Worm (Caenorhabditis elegans) whole organism, midembryonic: ENCODE measurements around the gene C13A2.6.
"Not testable (repeated sequence)": the region's sequence is repeated elsewhere in the genome, so short reads cannot be mapped to it uniquely, and the experiment has no call there.

ENCODE experiments used
- T22C8.4 ChIP-seq: fragments of 200-800 bp; sonication (Bioruptor generic); IDR thresholded peaks from 2 replicates; pipeline ENCODE4 v1.3.6; 2022; ENCODE audit warnings: missing genetic modification characterization, missing compliant biosample characterization
- cog-1 ChIP-seq: sonication (generic microtip); optimal IDR thresholded peaks from 2 replicates; lab custom pipeline; 2016; ENCODE audit warnings: missing genetic modification characterization, missing compliant biosample characterization
- flt-1 ChIP-seq: fragments of 200-800 bp; sonication (Bioruptor generic); IDR thresholded peaks from 2 replicates; pipeline ENCODE4 v1.3.6; 2022; ENCODE audit warnings: missing genetic modification characterization, missing compliant biosample characterization
- klf-2 ChIP-seq: fragments of 200-800 bp; sonication (Bioruptor generic); conservative IDR thresholded peaks from 2 replicates; pipeline ENCODE4 v1.3.6; 2022; ENCODE audit warnings: missing genetic modification reagents, missing genetic modification characterization, missing compliant biosample characterization
- med-1 ChIP-seq: sonication (generic microtip); optimal IDR thresholded peaks from 2 replicates; lab custom pipeline; 2017; ENCODE audit warnings: missing genetic modification characterization, mild to moderate bottlenecking, missing compliant biosample characterization, antibody characterized with exemption, missing genetic modification reagents; ENCODE audit not compliant: insufficient read depth
- ref-1 ChIP-seq: fragments of 200-800 bp; sonication (Bioruptor generic); conservative IDR thresholded peaks from 2 replicates; pipeline ENCODE4 v1.3.6; 2022; ENCODE audit warnings: missing genetic modification reagents, missing genetic modification characterization, missing compliant biosample characterization
- tab-1 ChIP-seq: fragments of 200-800 bp; sonication (Bioruptor generic); IDR thresholded peaks from 2 replicates; pipeline ENCODE4 v1.3.6; 2022; ENCODE audit warnings: missing genetic modification characterization, missing compliant biosample characterization
- ztf-23 ChIP-seq: fragments of 200-800 bp; sonication (Bioruptor generic); IDR thresholded peaks from 2 replicates; pipeline ENCODE4 v1.3.6; 2022; ENCODE audit warnings: missing genetic modification reagents, missing genetic modification characterization, missing compliant biosample characterization
- ztf-29 ChIP-seq: fragments of 200-800 bp; sonication (Bioruptor generic); IDR thresholded peaks from 2 replicates; pipeline ENCODE4 v1.3.6; 2022; ENCODE audit warnings: missing genetic modification reagents, missing genetic modification characterization, missing compliant biosample characterization

C13A2.6 gene

DNA sequence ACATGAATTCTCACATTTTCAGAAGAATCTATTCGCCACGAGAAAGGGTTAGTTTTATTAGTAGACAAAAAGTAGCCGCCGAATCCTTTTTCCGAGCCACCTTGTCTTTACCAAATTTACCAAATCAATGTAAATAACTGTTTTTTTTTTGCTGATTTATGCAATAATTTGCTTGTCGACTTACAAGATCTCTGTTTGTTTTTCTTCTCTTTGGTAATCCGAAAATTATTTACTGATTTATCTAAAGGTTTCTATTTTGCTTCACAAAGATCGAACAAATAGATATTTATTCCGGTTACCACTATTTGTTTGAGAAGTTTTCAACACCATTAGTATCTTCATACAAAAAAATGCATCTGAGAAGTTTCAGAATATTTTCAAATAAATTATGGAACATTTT is 3.5 kb upstream of the C13A2.6 start, which contains the start of gene C13A2.7:
C13A2.7 (plus strand) TSS at position 301 of the 400 bp plus-strand sequence.
- no peak for TF ChIP-seq cog-1 (tag; lab: Kevin White, UChicago)
- TF ChIP-seq T22C8.4, result no peak
- no peak for TF ChIP-seq klf-2 (GFP tag; lab: Robert Waterston, UW)
- TF ChIP-seq med-1 (GFP tag; lab: Kevin White, UChicago), result no peak
- no peak for TF ChIP-seq ref-1 (GFP tag; lab: Robert Waterston, UW)
- TF ChIP-seq tab-1 (GFP tag; lab: Robert Waterston, UW), result no peak
- TF ChIP-seq ztf-29, result no peak

DNA sequence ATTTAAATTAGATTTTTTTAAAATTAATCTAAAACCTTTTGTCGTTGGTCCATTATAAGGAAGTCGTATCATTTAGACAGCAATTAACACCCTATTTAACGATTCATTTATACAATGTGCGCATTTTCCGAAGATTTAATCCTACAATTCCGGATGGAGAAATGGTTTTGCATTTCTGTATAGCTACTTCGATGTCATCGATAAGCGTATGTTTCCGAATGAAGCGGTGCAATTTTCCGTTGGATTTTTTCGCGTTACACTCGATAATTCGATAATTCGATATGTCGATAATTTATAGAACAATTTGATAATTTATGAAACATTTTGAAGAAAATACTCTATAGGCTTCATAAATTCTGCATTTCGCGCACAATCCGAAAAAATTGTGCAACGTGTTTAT is 5.5 kb downstream of the C13A2.6 start, which contains the start of gene C13A2.10:
C13A2.10 (minus strand) TSS at position 101 of the 400 bp plus-strand sequence.
- TF ChIP-seq ref-1 (GFP tag; lab: Robert Waterston, UW) (no peak), T22C8.4 (no peak), med-1 (GFP tag; lab: Kevin White, UChicago) (no peak), ztf-29 (no peak), ztf-23 (no peak), flt-1 (no peak), tab-1 (GFP tag; lab: Robert Waterston, UW) (no peak), klf-2 (GFP tag; lab: Robert Waterston, UW) (no peak), cog-1 (tag; lab: Kevin White, UChicago) (no peak)

DNA sequence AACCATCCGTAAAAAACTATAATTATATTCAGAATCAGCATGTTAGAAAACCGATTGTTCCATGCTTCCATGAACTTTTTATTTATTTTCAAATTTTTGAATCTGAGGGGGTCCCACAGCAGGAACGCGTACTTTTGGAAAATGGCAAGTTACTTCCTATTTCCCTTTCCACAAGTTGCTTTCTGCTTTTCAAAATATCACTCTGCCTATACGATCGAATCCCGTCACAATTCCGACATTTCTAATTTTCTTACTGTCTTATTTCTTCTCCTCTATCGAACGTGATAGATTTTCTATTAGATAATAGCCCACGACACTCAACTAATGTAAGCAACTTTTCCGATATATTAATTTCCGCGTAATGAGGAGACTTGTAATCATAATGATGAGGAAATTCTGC is 6.0 kb downstream of the C13A2.6 start, which contains the start of gene C13A2.5:
C13A2.5 (plus strand) TSS at position 301 of the 400 bp plus-strand sequence.
- TF ChIP-seq ztf-23, result no peak
- TF ChIP-seq ref-1 (GFP tag; lab: Robert Waterston, UW), result no peak
- no peak for TF ChIP-seq ztf-29
- TF ChIP-seq med-1 (GFP tag; lab: Kevin White, UChicago), result no peak
- TF ChIP-seq klf-2 (GFP tag; lab: Robert Waterston, UW), result no peak
- TF ChIP-seq cog-1 (tag; lab: Kevin White, UChicago), result no peak
- TF ChIP-seq tab-1 (GFP tag; lab: Robert Waterston, UW), result no peak
- no peak for TF ChIP-seq flt-1
- no peak for TF ChIP-seq T22C8.4

DNA sequence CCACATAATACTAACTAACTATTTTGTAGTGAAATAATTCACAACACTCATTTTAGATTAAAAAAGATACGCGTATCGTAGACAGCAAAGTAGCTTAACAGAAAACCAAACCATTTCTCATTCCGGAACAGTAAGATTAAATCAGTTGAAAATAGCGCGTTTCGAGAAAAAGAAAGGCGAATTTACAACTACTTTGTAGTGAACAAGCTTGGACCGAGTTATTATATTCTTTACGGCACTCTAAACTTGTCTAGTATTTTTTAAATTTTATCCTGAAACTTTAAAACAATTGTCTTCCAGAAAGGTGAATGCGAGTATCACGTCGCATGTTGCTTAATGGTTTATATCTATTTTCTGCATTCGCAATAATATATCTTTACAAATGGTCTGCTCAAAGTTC is 9.6 kb downstream of the C13A2.6 start, which contains the start of gene C13A2.4:
C13A2.4 (plus strand) TSS at position 301 of the 400 bp plus-strand sequence.
- no peak for TF ChIP-seq cog-1 (tag; lab: Kevin White, UChicago)
- no peak for TF ChIP-seq flt-1
- TF ChIP-seq klf-2 (GFP tag; lab: Robert Waterston, UW), result no peak
- no peak for TF ChIP-seq ref-1 (GFP tag; lab: Robert Waterston, UW)
- TF ChIP-seq T22C8.4, result no peak
- no peak for TF ChIP-seq ztf-23
- no peak for TF ChIP-seq ztf-29
- TF ChIP-seq med-1 (GFP tag; lab: Kevin White, UChicago), result no peak
- no peak for TF ChIP-seq tab-1 (GFP tag; lab: Robert Waterston, UW)

DNA sequence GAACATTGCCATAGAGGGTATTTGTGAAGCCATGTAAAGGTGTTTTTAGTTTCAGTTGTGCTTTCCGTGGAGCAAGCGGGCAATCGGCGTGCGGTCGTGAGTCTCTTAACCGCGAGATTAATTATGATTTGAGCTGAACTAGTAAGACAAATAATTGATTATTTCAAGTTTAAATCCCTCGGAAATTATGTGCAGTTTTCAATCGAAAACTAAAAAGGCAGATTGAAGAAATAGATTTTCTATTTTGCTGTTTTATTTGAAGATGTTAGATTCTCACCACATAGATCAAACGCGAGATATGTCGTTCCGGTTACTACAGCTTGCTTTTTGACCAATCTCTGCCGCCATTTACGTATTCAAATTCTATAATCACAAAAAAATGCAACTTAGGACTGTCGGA is 12.5 kb downstream of the C13A2.6 start, which contains the start of gene C13A2.3:
C13A2.3 (plus strand) TSS at position 301 of the 400 bp plus-strand sequence.
- TF ChIP-seq flt-1 (no peak), tab-1 (GFP tag; lab: Robert Waterston, UW) (no peak), T22C8.4 (no peak), ref-1 (GFP tag; lab: Robert Waterston, UW) (no peak), ztf-29 (no peak), ztf-23 (no peak), med-1 (GFP tag; lab: Kevin White, UChicago) (no peak), cog-1 (tag; lab: Kevin White, UChicago) (no peak), klf-2 (GFP tag; lab: Robert Waterston, UW) (no peak)

DNA sequence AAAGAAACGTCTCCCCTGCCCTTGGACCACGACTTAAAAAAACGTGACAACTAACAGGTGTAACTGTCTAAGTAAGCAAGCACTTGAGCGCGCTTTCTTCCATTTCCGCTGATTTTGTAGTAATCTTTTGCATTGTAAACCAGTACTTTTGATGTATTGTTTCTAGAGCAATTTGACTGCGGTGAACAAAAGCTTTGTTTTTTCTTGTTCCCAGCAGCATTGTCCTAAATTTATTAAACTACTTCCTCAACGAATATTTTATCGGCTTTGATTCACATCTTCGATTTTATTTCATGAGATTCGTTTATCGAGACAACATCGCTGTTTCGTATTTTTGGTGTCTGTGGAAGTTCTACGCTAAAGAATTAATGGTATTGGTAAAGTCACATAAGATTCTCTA is 19.2 kb downstream of the C13A2.6 start, which contains the start of gene C13A2.1:
C13A2.1 (plus strand) TSS at position 301 of the 400 bp plus-strand sequence.
- TF ChIP-seq klf-2 (GFP tag; lab: Robert Waterston, UW) (no peak), cog-1 (tag; lab: Kevin White, UChicago) (no peak), ref-1 (GFP tag; lab: Robert Waterston, UW) (no peak), ztf-29 (no peak), T22C8.4 (no peak), flt-1 (no peak)

DNA sequence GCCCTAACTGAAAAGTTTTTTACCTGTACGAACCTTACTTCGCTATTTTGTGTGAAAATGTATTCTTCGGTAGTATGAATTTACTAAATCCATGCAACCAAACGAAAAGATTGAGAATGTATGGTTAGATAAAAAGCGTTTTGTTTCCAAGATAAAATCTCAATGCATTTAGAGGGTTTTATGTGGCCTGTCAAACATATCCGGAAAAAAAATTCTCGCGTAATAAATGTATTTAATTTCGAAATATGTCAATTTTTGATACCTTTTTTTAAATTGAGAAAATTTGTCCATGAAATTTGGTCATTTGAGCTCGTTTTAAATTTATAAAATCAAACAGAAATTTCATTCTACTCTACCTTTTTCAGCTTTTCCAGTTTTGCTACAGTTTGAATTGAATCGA is 25.8 kb downstream of the C13A2.6 start, which contains the start of gene F07G11.4:
F07G11.4 (minus strand) TSS at position 101 of the 400 bp plus-strand sequence.
- TF ChIP-seq med-1 (GFP tag; lab: Kevin White, UChicago), result no peak
- no peak for TF ChIP-seq ztf-29
- no peak for TF ChIP-seq klf-2 (GFP tag; lab: Robert Waterston, UW)
- TF ChIP-seq tab-1 (GFP tag; lab: Robert Waterston, UW), result no peak
- no peak for TF ChIP-seq flt-1
- TF ChIP-seq cog-1 (tag; lab: Kevin White, UChicago), result no peak
- no peak for TF ChIP-seq ref-1 (GFP tag; lab: Robert Waterston, UW)
- TF ChIP-seq T22C8.4, result no peak
- no peak for TF ChIP-seq ztf-23

DNA sequence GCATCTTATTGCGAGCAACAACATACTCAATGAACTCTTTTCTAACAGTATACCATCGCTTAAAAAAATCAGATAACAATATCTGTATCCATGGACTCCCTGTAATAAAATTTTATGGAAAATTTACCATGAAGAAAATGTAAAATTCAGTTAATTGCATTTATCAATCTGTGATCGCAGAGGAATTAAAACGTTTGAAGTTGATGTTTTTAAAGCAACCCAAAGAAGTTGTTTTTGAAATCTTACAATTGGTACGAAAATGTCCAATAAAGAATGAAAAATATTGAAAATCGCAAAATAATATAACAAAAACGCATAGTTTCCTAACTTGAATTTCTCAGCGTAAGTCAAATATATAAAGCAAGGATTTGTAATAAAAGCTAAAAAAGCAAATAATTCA is 27.8 kb downstream of the C13A2.6 start, which contains the start of gene srj-32:
srj-32 (minus strand) TSS at position 101 of the 400 bp plus-strand sequence.
- TF ChIP-seq cog-1 (tag; lab: Kevin White, UChicago) (no peak), ztf-29 (no peak), tab-1 (GFP tag; lab: Robert Waterston, UW) (no peak), ref-1 (GFP tag; lab: Robert Waterston, UW) (no peak), med-1 (GFP tag; lab: Kevin White, UChicago) (no peak)

DNA sequence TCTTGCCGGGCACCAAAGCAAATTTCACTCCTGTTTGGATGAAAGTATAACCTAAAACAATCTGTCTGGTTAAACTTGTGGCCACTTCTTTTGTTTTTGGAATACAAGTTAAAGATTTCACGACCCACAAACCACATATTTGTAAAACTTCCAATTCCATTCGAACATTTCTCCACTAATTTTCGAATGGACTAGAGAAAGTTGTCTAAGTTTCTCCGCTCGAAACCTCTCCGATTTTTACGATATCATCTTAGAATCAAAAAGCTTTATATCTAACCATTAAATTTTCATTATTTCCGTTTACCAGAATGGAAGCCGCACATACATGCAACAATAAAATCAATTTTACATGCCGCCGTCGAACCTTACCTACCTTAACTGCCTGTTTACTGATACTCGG is 29.0 kb downstream of the C13A2.6 start, which contains the start of gene F07G11.3:
F07G11.3 (plus strand) TSS at position 301 of the 400 bp plus-strand sequence.
- TF ChIP-seq ztf-29 (no peak), ref-1 (GFP tag; lab: Robert Waterston, UW) (no peak), ztf-23 (no peak), klf-2 (GFP tag; lab: Robert Waterston, UW) (no peak), med-1 (GFP tag; lab: Kevin White, UChicago) (no peak), cog-1 (tag; lab: Kevin White, UChicago) (no peak), T22C8.4 (no peak), flt-1 (no peak)

DNA sequence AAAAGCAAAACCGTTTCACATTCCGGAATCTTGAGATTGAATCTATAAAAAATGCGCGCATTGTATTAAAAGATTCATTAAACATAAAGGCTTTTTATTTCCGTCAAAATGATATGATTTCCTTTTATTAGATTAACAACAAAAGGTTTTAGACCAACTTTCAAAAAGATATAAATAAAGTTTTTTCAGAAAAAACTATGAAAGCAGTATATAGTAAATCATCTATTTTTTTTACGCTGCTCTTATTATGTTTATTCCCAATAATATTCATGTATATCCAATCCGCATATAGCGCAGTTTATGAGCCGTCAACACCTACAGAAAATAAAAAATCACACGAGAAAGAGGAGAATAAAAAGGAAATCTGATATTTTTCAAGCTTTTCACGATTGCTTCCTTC is 35.0 kb downstream of the C13A2.6 start, which contains the start of gene F07G11.2:
F07G11.2 (plus strand) TSS at position 301 of the 400 bp plus-strand sequence.
- TF ChIP-seq flt-1; klf-2 (GFP tag; lab: Robert Waterston, UW); ztf-29: not testable (repeated sequence)
